Fruit fly (Drosophila melanogaster) whole organism, prepupa: ENCODE measurements around the gene CG4911.

Experiments
- Blimp-1 ChIP-seq: fragments of 200-800 bp; sonication (Bioruptor generic); optimal IDR thresholded peaks from 3 replicates; lab custom pipeline; 2017; ENCODE audit warnings: missing biosample characterization, missing genetic modification characterization, mild to moderate bottlenecking, moderate library complexity, missing genetic modification reagents
- CG10631 ChIP-seq: fragments of 200-800 bp; sonication (Bioruptor generic); optimal IDR thresholded peaks from 2 replicates; lab custom pipeline; 2016; ENCODE audit warnings: missing biosample characterization, missing genetic modification characterization
- CG10669 ChIP-seq: fragments of 200-800 bp; sonication (Bioruptor generic); optimal IDR thresholded peaks from 3 replicates; lab custom pipeline; 2018; ENCODE audit warnings: missing biosample characterization, mild to moderate bottlenecking, missing genetic modification characterization, moderate library complexity
- CG11294 ChIP-seq: fragments of 200-800 bp; sonication (Bioruptor generic); IDR thresholded peaks from 2 replicates; pipeline ENCODE4 v1.3.6; 2022; ENCODE audit warnings: missing biosample characterization, missing genetic modification characterization
- CG11762 ChIP-seq: fragments of 200-800 bp; sonication (Bioruptor generic); optimal IDR thresholded peaks from 3 replicates; lab custom pipeline; 2016; ENCODE audit warnings: missing biosample characterization, missing genetic modification characterization; ENCODE audit not compliant: insufficient read depth
- CG1621 ChIP-seq: fragments of 200-800 bp; sonication (Bioruptor generic); optimal IDR thresholded peaks from 3 replicates; lab custom pipeline; 2018; ENCODE audit warnings: missing biosample characterization, mild to moderate bottlenecking, missing genetic modification characterization
- CG16779 ChIP-seq: fragments of 200-800 bp; sonication (Bioruptor generic); optimal IDR thresholded peaks from 3 replicates; lab custom pipeline; 2017; ENCODE audit warnings: missing biosample characterization, mild to moderate bottlenecking, missing genetic modification characterization
- CG31627 ChIP-seq: fragments of 200-800 bp; sonication (Bioruptor generic); optimal IDR thresholded peaks from 3 replicates; lab custom pipeline; 2016; ENCODE audit warnings: missing biosample characterization, missing genetic modification characterization
- CG32006 ChIP-seq: fragments of 200-800 bp; sonication (Bioruptor generic); optimal IDR thresholded peaks from 3 replicates; lab custom pipeline; 2017; ENCODE audit warnings: missing biosample characterization, mild to moderate bottlenecking, missing genetic modification characterization
- CG34406 ChIP-seq: fragments of 200-800 bp; sonication (Bioruptor generic); optimal IDR thresholded peaks from 3 replicates; lab custom pipeline; 2016; ENCODE audit warnings: missing biosample characterization, missing genetic modification characterization
- CG3919 ChIP-seq: fragments of 200-800 bp; sonication (Bioruptor generic); optimal IDR thresholded peaks from 3 replicates; lab custom pipeline; 2016; ENCODE audit warnings: missing biosample characterization, missing genetic modification characterization
- CG4318 ChIP-seq: fragments of 200-800 bp; sonication (Bioruptor generic); optimal IDR thresholded peaks from 3 replicates; lab custom pipeline; 2017; ENCODE audit warnings: missing biosample characterization, mild to moderate bottlenecking, missing genetic modification characterization
- CG6163 ChIP-seq: fragments of 200-800 bp; sonication (Bioruptor generic); IDR thresholded peaks from 3 replicates; pipeline ENCODE4 v1.3.6; 2022; ENCODE audit warnings: missing biosample characterization, missing genetic modification characterization
- CG6276 ChIP-seq: fragments of 200-800 bp; sonication (Bioruptor generic); optimal IDR thresholded peaks from 2 replicates; lab custom pipeline; 2017; ENCODE audit warnings: missing biosample characterization, mild to moderate bottlenecking, missing genetic modification characterization
- CG6808 ChIP-seq: fragments of 200-800 bp; sonication (Bioruptor generic); optimal IDR thresholded peaks from 3 replicates; lab custom pipeline; 2017; ENCODE audit warnings: missing biosample characterization, missing genetic modification characterization, mild to moderate bottlenecking, moderate library complexity, missing genetic modification reagents
- CG6854 ChIP-seq: fragments of 200-800 bp; sonication (Bioruptor generic); optimal IDR thresholded peaks from 2 replicates; lab custom pipeline; 2017; ENCODE audit warnings: missing biosample characterization, mild to moderate bottlenecking, missing genetic modification characterization
- CG8119 ChIP-seq: fragments of 200-800 bp; sonication (Bioruptor generic); IDR thresholded peaks from 3 replicates; pipeline ENCODE4 v1.3.6; 2022; ENCODE audit warnings: missing biosample characterization, missing genetic modification characterization
- Eip75B ChIP-seq: fragments of 200-800 bp; sonication (Bioruptor generic); optimal IDR thresholded peaks from 3 replicates; lab custom pipeline; 2016; ENCODE audit warnings: missing biosample characterization, missing genetic modification characterization
- Eip78C ChIP-seq: fragments of 200-800 bp; sonication (Bioruptor generic); peaks from one replicate; lab custom pipeline; 2016; ENCODE audit warnings: missing biosample characterization, missing genetic modification characterization
- Ets21C ChIP-seq: fragments of 200-800 bp; sonication (Bioruptor generic); optimal IDR thresholded peaks from 3 replicates; lab custom pipeline; 2016; ENCODE audit warnings: missing biosample characterization, missing genetic modification characterization
- Ets96B ChIP-seq: fragments of 200-800 bp; optimal IDR thresholded peaks from 2 replicates; lab custom pipeline; 2019; ENCODE audit warnings: missing biosample characterization, mild to moderate bottlenecking, missing genetic modification characterization, moderate library complexity
- Gug ChIP-seq: fragments of 200-800 bp; sonication (Bioruptor generic); IDR thresholded peaks from 2 replicates; pipeline ENCODE4 v1.3.6; 2022; ENCODE audit warnings: missing biosample characterization, missing genetic modification characterization
- Hr38 ChIP-seq: sonication (Bioruptor generic); optimal IDR thresholded peaks from 2 replicates; lab custom pipeline; 2016; ENCODE audit warnings: missing biosample characterization, missing genetic modification characterization
- Hr39 ChIP-seq: fragments of 200-800 bp; sonication (Bioruptor generic); optimal IDR thresholded peaks from 2 replicates; lab custom pipeline; 2016; ENCODE audit warnings: missing biosample characterization, missing genetic modification characterization
- Hr4 ChIP-seq: fragments of 200-800 bp; sonication (Bioruptor generic); optimal IDR thresholded peaks from 3 replicates; lab custom pipeline; 2016; ENCODE audit warnings: missing biosample characterization, missing genetic modification characterization
- Lpt ChIP-seq: fragments of 200-800 bp; sonication (Bioruptor generic); optimal IDR thresholded peaks from 3 replicates; lab custom pipeline; 2016; ENCODE audit warnings: missing biosample characterization, missing genetic modification characterization
- Met ChIP-seq: fragments of 200-800 bp; sonication (Bioruptor generic); optimal IDR thresholded peaks from 3 replicates; lab custom pipeline; 2016; ENCODE audit warnings: missing biosample characterization, missing genetic modification characterization
- Smox ChIP-seq: fragments of 200-800 bp; sonication (Bioruptor generic); optimal IDR thresholded peaks from 3 replicates; lab custom pipeline; 2016; ENCODE audit warnings: missing biosample characterization, missing genetic modification characterization
- Sox102F ChIP-seq: fragments of 200-800 bp; sonication (Bioruptor generic); optimal IDR thresholded peaks from 2 replicates; lab custom pipeline; 2016; ENCODE audit warnings: missing biosample characterization, mild to moderate bottlenecking, missing genetic modification characterization
- Sox15 ChIP-seq: fragments of 200-800 bp; sonication (Bioruptor generic); optimal IDR thresholded peaks from 3 replicates; lab custom pipeline; 2016; ENCODE audit warnings: missing biosample characterization, missing genetic modification characterization
- acj6 ChIP-seq: fragments of 200-800 bp; sonication (Bioruptor generic); optimal IDR thresholded peaks from 3 replicates; lab custom pipeline; 2016; ENCODE audit warnings: missing biosample characterization, missing genetic modification characterization
- dac ChIP-seq: fragments of 200-800 bp; sonication (Bioruptor generic); optimal IDR thresholded peaks from 2 replicates; lab custom pipeline; 2017; ENCODE audit warnings: missing biosample characterization, mild to moderate bottlenecking, missing genetic modification characterization
- fd85E ChIP-seq: fragments of 200-800 bp; sonication (Bioruptor generic); optimal IDR thresholded peaks from 3 replicates; lab custom pipeline; 2016; ENCODE audit warnings: missing biosample characterization, missing genetic modification characterization
- fkh ChIP-seq: fragments of 200-800 bp; sonication (Bioruptor generic); optimal IDR thresholded peaks from 3 replicates; lab custom pipeline; 2017; ENCODE audit warnings: missing biosample characterization, mild to moderate bottlenecking, missing genetic modification characterization, moderate library complexity
- net ChIP-seq: fragments of 200-800 bp; sonication (Bioruptor generic); optimal IDR thresholded peaks from 3 replicates; lab custom pipeline; 2016; ENCODE audit warnings: missing biosample characterization, missing genetic modification characterization
- salr ChIP-seq, 2 experiments: fragments of 200-800 bp; sonication (Bioruptor generic); optimal IDR thresholded peaks; 3 replicates each; lab custom pipeline; 2016 to 2018; ENCODE audit warnings: missing biosample characterization in 2 of 2, missing genetic modification characterization in 2 of 2, mild to moderate bottlenecking in 1 of 2
- svp ChIP-seq: fragments of 200-800 bp; sonication (Bioruptor generic); peaks from one replicate; lab custom pipeline; 2016; ENCODE audit warnings: missing biosample characterization, missing genetic modification characterization
- vri ChIP-seq: fragments of 200-800 bp; sonication (Bioruptor generic); optimal IDR thresholded peaks from 3 replicates; lab custom pipeline; 2016; ENCODE audit warnings: missing biosample characterization, mild to moderate bottlenecking, missing genetic modification characterization

The CG4911 gene

DNA sequence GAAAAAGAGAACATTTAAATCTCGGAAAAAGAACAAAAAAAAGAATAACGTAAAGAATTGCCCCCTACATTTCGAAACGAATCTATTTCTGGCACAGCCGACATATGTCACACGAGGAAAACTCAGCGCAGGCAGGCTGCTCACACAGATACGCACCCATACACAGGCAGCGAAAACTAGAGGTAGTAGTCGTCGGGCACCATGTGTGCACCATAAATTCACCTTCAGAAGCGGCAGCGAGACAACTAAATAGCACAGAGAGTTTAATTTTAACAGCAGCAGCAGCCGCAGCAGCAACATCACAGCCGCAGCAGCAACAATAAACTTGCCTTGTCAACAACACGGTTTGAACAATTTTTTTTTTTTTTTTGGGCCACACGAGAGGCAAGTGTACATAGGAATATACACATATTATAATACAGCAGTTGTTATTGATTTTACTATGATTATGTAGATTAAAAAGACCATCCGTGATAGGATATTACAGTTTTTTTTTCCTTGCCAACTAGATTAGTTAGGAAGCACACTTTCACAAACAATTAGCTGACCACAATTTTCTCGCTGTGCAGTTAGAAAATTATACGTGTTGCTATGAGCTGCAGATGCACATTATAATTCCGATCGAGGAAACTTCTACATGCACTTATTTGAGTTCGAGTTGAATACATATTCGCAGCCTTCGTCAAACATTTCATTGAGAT, 41.2 kb upstream of the CG4911 start:
- TF ChIP-seq Eip78C (GFP tag; lab: Kevin White, UChicago) (peak; percentile 60), net (GFP tag; lab: Kevin White, UChicago) (peak; percentile 52), Hr4 (GFP tag; lab: Kevin White, UChicago) (peak; percentile 8), dac (GFP tag; lab: Kevin White, UChicago) (no peak), CG10669 (GFP tag; lab: Kevin White, UChicago) (no peak), CG32006 (GFP tag; lab: Kevin White, UChicago) (peak; percentile 28), Gug (GFP tag; lab: Robert Waterston, UW) (no peak), svp (GFP tag; lab: Kevin White, UChicago) (peak; percentile 18), Sox102F (GFP tag; lab: Kevin White, UChicago) (no peak)

DNA sequence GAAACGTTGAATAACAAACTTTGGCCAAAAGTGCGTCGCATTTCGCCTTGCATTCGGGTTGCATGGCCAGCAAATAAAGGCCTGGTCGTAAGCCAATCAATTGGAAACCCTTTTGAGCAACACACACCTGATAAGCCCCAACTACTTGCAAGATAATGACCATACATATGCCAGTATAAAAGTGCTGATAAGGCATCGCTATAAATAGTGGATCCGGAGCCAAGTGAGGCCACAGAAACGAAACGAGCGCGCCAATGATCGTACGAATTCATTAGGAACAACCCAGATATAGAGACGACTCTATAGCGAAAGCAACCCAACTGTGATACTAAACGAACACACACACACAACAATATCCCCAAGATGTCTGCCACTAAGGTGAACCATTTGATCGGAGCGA, 24.1 kb upstream of the CG4911 start, which contains the start of gene CG13315:
CG13315 (plus strand) TSS at position 230 of the 400 bp plus-strand sequence.
- TF ChIP-seq vri (GFP tag; lab: Kevin White, UChicago) (peak; percentile 1), svp (GFP tag; lab: Kevin White, UChicago) (peak; percentile 3), CG31627 (GFP tag; lab: Kevin White, UChicago) (no peak)
- TF ChIP-seq, all 60 proteins: peak for 2

DNA sequence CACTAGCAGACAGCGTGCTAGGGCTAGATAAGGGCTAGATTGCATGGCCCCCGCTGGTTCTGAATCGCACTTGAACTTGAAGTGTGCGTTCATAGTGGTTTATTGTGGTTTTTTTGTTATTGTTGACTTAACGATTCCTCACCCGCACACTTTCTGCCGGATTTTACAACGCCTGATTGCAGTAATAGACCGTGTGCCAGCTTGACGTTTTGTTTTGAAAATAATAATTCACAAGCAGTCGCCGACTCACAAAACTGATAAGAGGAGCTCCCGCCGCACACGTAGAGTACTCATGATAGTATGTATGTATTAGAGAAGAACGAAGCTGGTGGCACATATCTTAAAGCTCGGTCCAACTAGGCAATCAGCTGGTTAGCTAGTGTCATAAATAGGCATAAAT, 23.2 kb upstream of the CG4911 start:
- TF ChIP-seq acj6 (no peak), Smox (no peak), svp (GFP tag; lab: Kevin White, UChicago) (peak; percentile 26), fkh (GFP tag; lab: Kevin White, UChicago) (peak; percentile 36), CG32006 (GFP tag; lab: Kevin White, UChicago) (no peak), vri (GFP tag; lab: Kevin White, UChicago) (peak; percentile 33)

DNA sequence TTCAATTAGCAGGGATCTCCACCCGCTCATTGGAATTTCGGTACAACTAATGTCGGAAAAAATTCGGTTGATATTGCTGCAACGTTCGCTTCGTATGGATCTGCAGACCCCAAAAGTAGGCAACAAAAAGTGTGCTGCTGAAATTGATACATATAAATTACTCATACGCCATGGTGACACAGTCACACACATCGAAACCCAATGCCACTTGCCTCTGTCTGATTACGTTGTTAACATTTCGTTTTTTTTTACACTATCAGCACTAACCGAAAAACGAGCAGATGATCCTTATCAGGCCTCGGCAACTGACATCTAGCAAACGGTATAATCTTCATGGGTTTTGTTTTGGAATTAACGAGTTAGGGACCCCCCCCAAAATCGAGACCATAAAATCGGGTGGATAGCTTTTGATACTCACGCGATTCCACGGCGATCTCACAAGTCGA, 22.5 kb upstream of the CG4911 start:
- TF ChIP-seq Gug (GFP tag; lab: Robert Waterston, UW): no peak
- peak; percentile 25 for TF ChIP-seq vri (GFP tag; lab: Kevin White, UChicago)
- no peak for TF ChIP-seq fd85E (GFP tag; lab: Kevin White, UChicago)
- TF ChIP-seq CG34406: no peak
- no peak for TF ChIP-seq Smox
- TF ChIP-seq Ets96B (tag; lab: Kevin White, UChicago): no peak
- TF ChIP-seq Eip75B (GFP tag; lab: Kevin White, UChicago): no peak
- no peak for TF ChIP-seq Ets21C (GFP tag; lab: Kevin White, UChicago)
- peak; percentile 9 for TF ChIP-seq fkh (GFP tag; lab: Kevin White, UChicago)
- TF ChIP-seq CG6854: no peak
- no peak for TF ChIP-seq Met (GFP tag; lab: Kevin White, UChicago)
- TF ChIP-seq CG11294 (GFP tag; lab: Robert Waterston, UW): no peak
- TF ChIP-seq CG10631 (GFP tag; lab: Kevin White, UChicago): no peak
- no peak for TF ChIP-seq CG6276
- TF ChIP-seq Eip78C (GFP tag; lab: Kevin White, UChicago): peak; percentile 45
- no peak for TF ChIP-seq CG6163 (GFP tag; lab: Robert Waterston, UW)
- TF ChIP-seq CG6808 (GFP tag; lab: Kevin White, UChicago): no peak
- TF ChIP-seq CG11762: no peak

DNA sequence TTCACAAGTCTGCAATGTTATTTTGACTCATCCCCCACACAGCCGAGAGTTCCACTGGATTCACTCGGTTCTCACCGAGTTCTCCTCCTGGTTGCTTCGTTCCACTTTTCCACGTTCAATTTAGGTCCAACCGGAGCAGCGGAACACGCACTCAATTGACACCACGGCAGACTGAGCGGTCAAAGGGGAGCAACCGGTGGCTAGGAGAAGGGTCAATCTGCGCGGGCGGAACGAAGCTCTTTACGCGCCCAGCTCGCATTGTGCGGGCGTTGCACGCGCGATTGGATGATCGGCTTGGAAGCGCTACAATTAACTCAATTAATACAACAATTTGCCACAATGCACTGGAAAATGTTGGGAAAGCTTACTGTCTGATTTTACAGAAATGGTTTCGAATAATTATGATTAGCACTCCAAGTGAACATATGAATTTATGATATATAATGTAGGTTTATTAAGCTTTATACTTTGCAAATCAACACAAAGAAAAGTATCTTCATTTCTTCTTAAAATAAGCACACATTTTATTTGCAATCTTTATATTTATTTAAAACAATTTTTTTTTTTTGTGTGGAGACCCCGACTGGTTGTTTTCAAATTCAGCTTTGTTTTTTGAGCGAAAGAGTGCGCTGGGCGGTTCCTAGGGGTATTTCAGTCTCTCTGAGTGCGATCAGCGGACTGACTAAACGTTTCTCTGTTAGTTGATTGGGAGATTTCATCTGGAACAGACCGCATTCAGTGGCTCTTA, 20.0 kb upstream of the CG4911 start, which contains the start of gene CG32032:
CG32032 (plus strand) TSS at position 698 of the 748 bp plus-strand sequence.
- peak; percentile 22 for TF ChIP-seq CG4318
- TF ChIP-seq fd85E (GFP tag; lab: Kevin White, UChicago): no peak
- TF ChIP-seq Blimp-1 (GFP tag; lab: Kevin White, UChicago): no peak
- TF ChIP-seq CG6163 (GFP tag; lab: Robert Waterston, UW): 0 out of 3 replicates have a peak, but pooled peaks have one; percentile 32
- TF ChIP-seq Hr39 (GFP tag; lab: Kevin White, UChicago): no peak
- no peak for TF ChIP-seq CG1621 (tag; lab: Kevin White, UChicago)
- TF ChIP-seq CG6854: no peak
- TF ChIP-seq CG31627 (GFP tag; lab: Kevin White, UChicago): no peak
- TF ChIP-seq svp (GFP tag; lab: Kevin White, UChicago): peak; percentile 67
- TF ChIP-seq Hr38: no peak
- TF ChIP-seq salr (GFP tag; optimal IDR thresholded peaks at IDR 0.05; lab: Kevin White, UChicago): no peak
- TF ChIP-seq Hr4 (GFP tag; lab: Kevin White, UChicago): no peak
- TF ChIP-seq CG16779 (tag; lab: Kevin White, UChicago): peak; percentile 14
- peak; percentile 51; the same call in 1 of the 3 replicates for TF ChIP-seq CG8119
- TF ChIP-seq acj6: peak; percentile 34
- no peak for TF ChIP-seq Sox15 (GFP tag; lab: Kevin White, UChicago)
- no peak for TF ChIP-seq Sox102F (GFP tag; lab: Kevin White, UChicago)
- TF ChIP-seq Eip78C (GFP tag; lab: Kevin White, UChicago): no peak
- no peak for TF ChIP-seq dac (GFP tag; lab: Kevin White, UChicago)
- TF ChIP-seq CG11294 (GFP tag; lab: Robert Waterston, UW): no peak
- TF ChIP-seq CG3919: peak; percentile 25
- no peak for TF ChIP-seq Lpt (GFP tag; lab: Kevin White, UChicago)
- TF ChIP-seq Eip75B (GFP tag; lab: Kevin White, UChicago): no peak
- TF ChIP-seq Ets21C (GFP tag; lab: Kevin White, UChicago): no peak
